Fruit fly (Drosophila melanogaster): Measurements from ENCODE around the gene fz2.

Gene fz2

dm6 chr3L:19097665-19098082 lies 137.5 kb downstream of the fz2 start, which contains the start of the genes Naxd and CG14079 (continued):
- TF ChIP-seq psq (GFP tag; optimal IDR thresholded peaks at IDR 0.05) (peak; percentile 16), CG30431 (GFP tag; optimal IDR thresholded peaks at IDR 0.05) (peak; percentile 64), CG15514 (GFP tag; optimal IDR thresholded peaks at IDR 0.05) (peak; percentile 37), da (GFP tag; optimal IDR thresholded peaks at IDR 0.05) (no peak), pros (GFP tag; optimal IDR thresholded peaks at IDR 0.05) (no peak), aop (GFP tag; IDR thresholded peaks at IDR 0.05) (no peak), z (GFP tag; IDR thresholded peaks at IDR 0.05) (no peak), gfzf (GFP tag; optimal IDR thresholded peaks at IDR 0.05) (no peak), CG3163 (GFP tag; optimal IDR thresholded peaks at IDR 0.05) (peak; percentile 3), Mes4 (GFP tag; optimal IDR thresholded peaks at IDR 0.05) (no peak), CG33213 (GFP tag; optimal IDR thresholded peaks at IDR 0.05) (no peak), Usf (GFP tag; optimal IDR thresholded peaks at IDR 0.05) (peak; percentile 37), sd (tag; optimal IDR thresholded peaks at IDR 0.05) (no peak), CG43689 (GFP tag; IDR thresholded peaks at IDR 0.05) (0 out of 2 replicates have a peak, but pooled peaks have one; percentile 38), Rx (GFP tag; IDR thresholded peaks at IDR 0.05) (0 out of 2 replicates have a peak, but pooled peaks have one; percentile 15), CG8944 (GFP tag; optimal IDR thresholded peaks at IDR 0.05) (peak; percentile 18), nerfin-1 (tag; optimal IDR thresholded peaks at IDR 0.05) (no peak), CG4617 (GFP tag; optimal IDR thresholded peaks at IDR 0.05; ENCODE audit: borderline replicate concordance) (peak; percentile 46), CG4424 (GFP tag; optimal IDR thresholded peaks at IDR 0.05) (peak; percentile 38), NK7.1 (GFP tag; optimal IDR thresholded peaks at IDR 0.05) (no peak), MTF-1 (GFP tag; optimal IDR thresholded peaks at IDR 0.05; ENCODE audit: borderline replicate concordance) (no peak), ci (GFP tag; IDR thresholded peaks at IDR 0.05) (peak; percentile 78), ro (GFP tag; IDR thresholded peaks at IDR 0.05) (no peak), Lim3 (GFP tag; IDR thresholded peaks at IDR 0.05) (no peak), HLH54F (GFP tag; optimal IDR thresholded peaks at IDR 0.05) (peak; percentile 36), CG1529 (GFP tag; optimal IDR thresholded peaks at IDR 0.05) (peak; percentile 44), sc (optimal IDR thresholded peaks at IDR 0.05) (no peak), sc (GFP tag; optimal IDR thresholded peaks at IDR 0.05) (peak; percentile 15), crc (GFP tag; optimal IDR thresholded peaks at IDR 0.05) (no peak), CG31224 (GFP tag; IDR thresholded peaks at IDR 0.05) (0 out of 2 replicates have a peak, but pooled peaks have one; percentile 29), fd64A (GFP tag; optimal IDR thresholded peaks at IDR 0.05) (no peak), CG15011 (GFP tag; optimal IDR thresholded peaks at IDR 0.05) (no peak), CG2712 (tag; optimal IDR thresholded peaks at IDR 0.05) (peak; percentile 73), Hmx (GFP tag; optimal IDR thresholded peaks at IDR 0.05) (no peak), Xrp1 (GFP tag; IDR thresholded peaks at IDR 0.05) (peak; percentile 74; the same call in 1 of the 2 replicates), CG6854 (GFP tag; optimal IDR thresholded peaks at IDR 0.05) (no peak), CG10209 (GFP tag; optimal IDR thresholded peaks at IDR 0.05) (peak; percentile 67), btn (GFP tag; optimal IDR thresholded peaks at IDR 0.05) (no peak), CG4730 (GFP tag; IDR thresholded peaks at IDR 0.05) (peak; percentile 42; the same call in 1 of the 2 replicates), CG15479 (GFP tag; optimal IDR thresholded peaks at IDR 0.05) (no peak), ham (GFP tag; IDR thresholded peaks at IDR 0.05) (no peak), CG18262 (tag; optimal IDR thresholded peaks at IDR 0.05) (peak; percentile 63), odd (GFP tag; optimal IDR thresholded peaks at IDR 0.05) (no peak), cad (GFP tag; optimal IDR thresholded peaks at IDR 0.05) (no peak), Six4 (GFP tag; optimal IDR thresholded peaks at IDR 0.05) (peak; percentile 17), shn (GFP tag; optimal IDR thresholded peaks at IDR 0.05) (no peak), CG12104 (GFP tag; optimal IDR thresholded peaks at IDR 0.05) (no peak), CG6791 (GFP tag; IDR thresholded peaks at IDR 0.05; ENCODE audit: partially characterized antibody) (no peak), lbe (GFP tag; optimal IDR thresholded peaks at IDR 0.05) (peak; percentile 56), CG4360 (GFP tag; IDR thresholded peaks at IDR 0.05) (no peak), h (optimal IDR thresholded peaks at IDR 0.05) (no peak), chm (GFP tag; IDR thresholded peaks at IDR 0.05) (0 out of 2 replicates have a peak, but pooled peaks have one; percentile 21), CG12942 (GFP tag; optimal IDR thresholded peaks at IDR 0.05) (peak; percentile 74)
